Fruit fly (Drosophila melanogaster): ENCODE results near the gene CG15258.

DNA sequence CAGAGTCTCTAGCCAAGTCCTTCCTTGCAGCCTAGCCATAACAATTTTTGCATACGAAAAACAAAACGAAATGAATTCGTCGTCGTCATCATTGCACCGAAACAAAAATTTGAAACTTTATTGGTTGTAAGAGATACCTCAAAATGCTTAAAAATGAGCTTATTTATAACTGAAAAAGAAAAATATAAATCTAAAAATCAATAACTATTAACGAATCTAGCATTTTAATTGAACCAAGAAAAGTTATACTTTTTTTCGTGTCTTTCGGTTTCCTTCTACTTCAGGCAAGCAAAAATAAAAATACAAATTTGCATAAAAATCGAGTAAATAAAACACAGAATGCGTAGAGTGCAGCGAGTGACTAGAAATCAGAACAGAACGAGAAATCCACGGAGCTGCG, 6.2 kb upstream of the CG15258 start:
- TF ChIP-seq Nf-YA (GFP tag; IDR thresholded peaks at IDR 0.05) (no peak), CG16813 (GFP tag; IDR thresholded peaks at IDR 0.05; ENCODE audit: partially characterized antibody) (no peak), Trl (optimal IDR thresholded peaks at IDR 0.05) (no peak), Trl (GFP tag; optimal IDR thresholded peaks at IDR 0.05) (no peak), Ets97D (GFP tag; optimal IDR thresholded peaks at IDR 0.05) (no peak), psq (GFP tag; optimal IDR thresholded peaks at IDR 0.05) (no peak), Opbp (GFP tag; IDR thresholded peaks at IDR 0.05; ENCODE audit: partially characterized antibody) (no peak), CG17186 (GFP tag; optimal IDR thresholded peaks at IDR 0.05) (no peak), sob (GFP tag; IDR thresholded peaks at IDR 0.05) (no peak), H2.0 (GFP tag; IDR thresholded peaks at IDR 0.05) (no peak), kay (GFP tag; optimal IDR thresholded peaks at IDR 0.05) (no peak), CG31224 (GFP tag; IDR thresholded peaks at IDR 0.05) (no peak), Blimp-1 (GFP tag; optimal IDR thresholded peaks at IDR 0.05) (no peak), Hr78 (GFP tag; optimal IDR thresholded peaks at IDR 0.05) (no peak)
